Fruit fly (Drosophila melanogaster): Measurements from ENCODE around the gene CG13039.

- TF ChIP-seq Dll (optimal IDR thresholded peaks at IDR 0.05): no peak
- no peak for TF ChIP-seq usp (GFP tag; optimal IDR thresholded peaks at IDR 0.05)
- no peak for TF ChIP-seq CG8478 (optimal IDR thresholded peaks at IDR 0.05)
- no peak for TF ChIP-seq pan (optimal IDR thresholded peaks at IDR 0.05)
These were observed 8.8 kb downstream of the CG13039 start, which contains the start of gene Nplp3 for dm6 chr3L:16317724-16318123.
